Fruit fly (Drosophila melanogaster): ENCODE measurements around the gene DIP-beta.

DNA sequence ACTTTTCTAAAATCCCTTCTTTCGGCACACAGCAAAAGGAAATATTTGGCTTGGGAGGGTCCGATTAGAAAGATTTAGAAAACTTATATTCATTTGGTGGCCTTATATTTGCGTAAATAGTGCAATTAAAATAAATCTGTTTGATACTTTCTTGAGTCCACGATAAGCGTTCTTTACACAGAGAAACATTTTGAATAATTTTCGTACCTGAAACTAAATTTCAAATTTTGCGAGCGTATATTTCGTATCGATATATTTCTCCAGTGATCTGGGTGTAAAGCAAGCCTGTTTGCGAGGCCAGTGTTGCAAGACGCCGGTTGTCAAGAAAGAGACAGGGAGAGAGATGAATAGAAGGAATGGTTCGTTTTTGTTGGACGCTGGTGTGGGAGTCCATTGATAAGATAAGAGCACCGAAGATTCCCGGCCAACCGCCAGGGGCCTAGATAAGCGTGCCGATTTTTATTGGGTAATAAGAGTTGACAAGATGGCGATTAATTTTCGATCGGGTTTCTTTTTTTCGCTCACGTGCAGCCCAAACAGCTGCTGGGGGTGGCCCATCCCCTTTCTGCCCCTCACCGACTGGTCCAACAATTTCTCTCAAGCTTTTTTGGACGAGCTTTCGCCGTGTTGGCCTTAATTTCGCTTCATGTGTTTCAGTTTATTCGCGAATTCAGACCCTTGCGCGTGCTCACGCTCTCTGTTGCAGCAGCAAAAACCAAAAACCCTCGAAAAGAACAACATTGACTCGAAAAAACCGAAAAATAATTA, 83.7 kb downstream of the DIP-beta start, which contains the start of gene slgA:
- TF ChIP-seq usp (GFP tag; optimal IDR thresholded peaks at IDR 0.05) (no peak), EcR (GFP tag; optimal IDR thresholded peaks at IDR 0.05) (no peak), CG8478 (optimal IDR thresholded peaks at IDR 0.05) (no peak), psq (optimal IDR thresholded peaks at IDR 0.05) (no peak), pan (optimal IDR thresholded peaks at IDR 0.05) (no peak), Dll (optimal IDR thresholded peaks at IDR 0.05) (no peak)
